Worm (Caenorhabditis elegans) whole organism, L4 larva: ENCODE data around the gene zfp-2.

ENCODE experiments used
- F44E2.7 ChIP-seq: fragments of 200-800 bp; sonication (Bioruptor generic); IDR thresholded peaks from 2 replicates; pipeline ENCODE4 v2.1.2; 2022; ENCODE audit warnings: missing genetic modification characterization, missing compliant biosample characterization
- aly-2 ChIP-seq: sonication (generic microtip); optimal IDR thresholded peaks from 2 replicates; lab custom pipeline; 2018; ENCODE audit warnings: missing biosample characterization, missing genetic modification characterization
- ceh-28 ChIP-seq: fragments of 150-350 bp; optimal IDR thresholded peaks from 2 replicates; lab custom pipeline; 2014; ENCODE audit warnings: missing biosample characterization, missing genetic modification reagents, missing genetic modification characterization
- ceh-44 ChIP-seq: fragments of 200-800 bp; sonication (Bioruptor generic); IDR thresholded peaks from 2 replicates; pipeline ENCODE4 v1.3.6; 2022; ENCODE audit warnings: missing genetic modification reagents, missing genetic modification characterization, missing compliant biosample characterization
- ces-1 ChIP-seq: fragments of 150-350 bp; sonication (generic microtip); optimal IDR thresholded peaks from 4 replicates; lab custom pipeline; 2014; ENCODE audit warnings: missing biosample characterization, missing genetic modification reagents, missing genetic modification characterization
- daf-12 ChIP-seq: fragments of 150-350 bp; optimal IDR thresholded peaks from 2 replicates; lab custom pipeline; 2014; ENCODE audit warnings: missing biosample characterization, missing genetic modification reagents, missing genetic modification characterization
- lin-39 ChIP-seq: fragments of 150-350 bp; optimal IDR thresholded peaks from 2 replicates; lab custom pipeline; 2014; ENCODE audit warnings: missing biosample characterization, missing genetic modification reagents, missing genetic modification characterization
- madf-9 ChIP-seq: fragments of 200-800 bp; sonication (Bioruptor generic); conservative IDR thresholded peaks from 2 replicates; pipeline ENCODE4 v1.3.6; 2022; ENCODE audit warnings: missing genetic modification reagents, missing genetic modification characterization, missing compliant biosample characterization
- unc-39 ChIP-seq: sonication (generic microtip); optimal IDR thresholded peaks from 2 replicates; lab custom pipeline; 2017; ENCODE audit warnings: missing biosample characterization, missing genetic modification characterization
- zag-1 ChIP-seq: fragments of 150-350 bp; optimal IDR thresholded peaks from 2 replicates; lab custom pipeline; 2014; ENCODE audit warnings: missing biosample characterization, missing genetic modification characterization
- zfp-3 ChIP-seq: fragments of 200-800 bp; sonication (Bioruptor generic); conservative IDR thresholded peaks from 2 replicates; pipeline ENCODE4 v1.3.6; 2022; ENCODE audit warnings: missing genetic modification reagents, missing genetic modification characterization, missing compliant biosample characterization

- TF ChIP-seq unc-39 (tag; lab: Kevin White, UChicago) = no peak
- TF ChIP-seq ceh-28 (tag; lab: Kevin White, UChicago) = no peak
- TF ChIP-seq F44E2.7 (GFP tag; lab: Robert Waterston, UW) = no peak
- no peak for TF ChIP-seq zag-1 (tag; lab: Kevin White, UChicago)
- TF ChIP-seq lin-39 (tag; lab: Kevin White, UChicago) = no peak
- no peak for TF ChIP-seq zfp-3 (GFP tag; lab: Robert Waterston, UW)
- no peak for TF ChIP-seq ceh-44 (GFP tag; lab: Robert Waterston, UW)
- no peak for TF ChIP-seq daf-12 (tag; lab: Kevin White, UChicago)
- no peak for TF ChIP-seq madf-9 (GFP tag; lab: Robert Waterston, UW)
- no peak for TF ChIP-seq aly-2 (tag; lab: Kevin White, UChicago)
- no peak for TF ChIP-seq ces-1
Observed at ce11 chrII:9518781-9519180, 38.7 kb upstream of the zfp-2 start, which contains the start of the genes sfxn-1.1 and AH6.3.
